Fruit fly (Drosophila melanogaster): ENCODE data around the gene beta-Spec.

Gene beta-Spec

DNA sequence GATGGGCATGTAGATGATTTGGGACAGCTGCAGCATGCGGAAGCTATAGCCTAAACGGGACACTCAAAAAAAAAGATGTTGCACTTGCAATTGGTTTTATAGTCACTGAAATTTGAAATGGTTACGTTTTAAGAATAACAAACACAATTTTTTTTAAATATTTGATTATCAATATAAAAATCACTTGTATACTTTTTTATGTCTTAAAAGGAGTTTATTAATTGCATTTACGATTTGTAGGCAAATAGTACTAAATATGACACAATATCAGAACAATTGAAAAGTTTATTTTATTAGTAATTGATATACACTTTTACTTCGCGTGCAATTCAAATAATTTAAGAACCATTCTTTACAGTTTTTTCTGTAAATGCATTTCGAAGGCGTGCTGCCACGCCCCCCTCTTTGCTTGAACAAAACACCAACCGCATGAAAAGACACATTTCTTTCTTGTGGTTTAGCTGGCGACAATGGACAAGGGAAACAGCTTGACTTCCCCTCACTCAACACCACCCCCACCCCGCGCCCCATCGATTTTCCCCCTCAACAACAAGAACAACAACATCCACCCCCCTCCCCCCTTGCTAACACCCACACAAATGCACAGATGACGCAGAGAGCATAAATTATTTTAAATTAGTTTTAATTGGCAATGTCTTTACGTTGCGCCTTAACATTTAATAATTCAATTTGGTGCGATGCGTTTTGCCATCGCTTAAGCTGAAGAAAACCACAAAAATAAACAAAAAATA, 59.8 kb downstream of the beta-Spec start (continued):
- no peak for TF ChIP-seq CG15073 (GFP tag; optimal IDR thresholded peaks at IDR 0.05)
- TF ChIP-seq CG12236 (GFP tag; optimal IDR thresholded peaks at IDR 0.05), result no peak
- TF ChIP-seq tna (GFP tag; IDR thresholded peaks at IDR 0.05; ENCODE audit: partially characterized antibody), result no peak
- no peak for TF ChIP-seq dpn (GFP tag; optimal IDR thresholded peaks at IDR 0.05)
- TF ChIP-seq CG10147 (GFP tag; optimal IDR thresholded peaks at IDR 0.05), result no peak
- no peak for TF ChIP-seq p53 (GFP tag; optimal IDR thresholded peaks at IDR 0.05)
- no peak for TF ChIP-seq CG12071 (GFP tag; optimal IDR thresholded peaks at IDR 0.05)
- no peak for TF ChIP-seq CG2202 (tag; optimal IDR thresholded peaks at IDR 0.05)
- no peak for TF ChIP-seq CG3065 (GFP tag; optimal IDR thresholded peaks at IDR 0.05)
- no peak for TF ChIP-seq CG11560 (tag; IDR thresholded peaks at IDR 0.05)
- TF ChIP-seq CG7987 (GFP tag; optimal IDR thresholded peaks at IDR 0.05), result no peak
- no peak for TF ChIP-seq Hr3 (GFP tag; optimal IDR thresholded peaks at IDR 0.05)
- TF ChIP-seq pan (optimal IDR thresholded peaks at IDR 0.05), result no peak
- TF ChIP-seq pan (GFP tag; optimal IDR thresholded peaks at IDR 0.05 in 1 of 2, IDR thresholded peaks at IDR 0.05 in 1 of 2), result no peak
- TF ChIP-seq CTCF (GFP tag; optimal IDR thresholded peaks at IDR 0.05), result no peak
- no peak for TF ChIP-seq lola (GFP tag; optimal IDR thresholded peaks at IDR 0.05)
- TF ChIP-seq Camta (GFP tag; optimal IDR thresholded peaks at IDR 0.05), result no peak
- TF ChIP-seq Ptx1 (GFP tag; IDR thresholded peaks at IDR 0.05), result no peak
- TF ChIP-seq HLH54F (GFP tag; optimal IDR thresholded peaks at IDR 0.05), result no peak
- 0 out of 3 replicates have a peak, but pooled peaks have one; percentile 24 for TF ChIP-seq CG17361 (GFP tag; IDR thresholded peaks at IDR 0.05)
- peak; percentile 55 for TF ChIP-seq CG14710 (tag; optimal IDR thresholded peaks at IDR 0.05)
- TF ChIP-seq CG8478 (optimal IDR thresholded peaks at IDR 0.05), result no peak
- no peak for TF ChIP-seq scrt (GFP tag; optimal IDR thresholded peaks at IDR 0.05)
- TF ChIP-seq seq (GFP tag; IDR thresholded peaks at IDR 0.05), result no peak
- TF ChIP-seq jing (GFP tag; optimal IDR thresholded peaks at IDR 0.05), result no peak
- no peak for TF ChIP-seq CG4328 (GFP tag; optimal IDR thresholded peaks at IDR 0.05)
- TF ChIP-seq HmgD (GFP tag; optimal IDR thresholded peaks at IDR 0.05), result no peak
- TF ChIP-seq Dip3 (GFP tag; optimal IDR thresholded peaks at IDR 0.05), result no peak
- no peak for TF ChIP-seq Fer1 (GFP tag; optimal IDR thresholded peaks at IDR 0.05)
- no peak for TF ChIP-seq psq (GFP tag; optimal IDR thresholded peaks at IDR 0.05)
- TF ChIP-seq CG30403 (GFP tag; optimal IDR thresholded peaks at IDR 0.05), result peak; percentile 15
- TF ChIP-seq Hey (tag; optimal IDR thresholded peaks at IDR 0.05), result no peak
- peak; percentile 66 for TF ChIP-seq onecut (GFP tag; IDR thresholded peaks at IDR 0.05)
- peak; percentile 56 for TF ChIP-seq Blimp-1 (GFP tag; optimal IDR thresholded peaks at IDR 0.05)
- TF ChIP-seq CG11695 (GFP tag; IDR thresholded peaks at IDR 0.05), result no peak
- no peak for TF ChIP-seq da (GFP tag; optimal IDR thresholded peaks at IDR 0.05)
- TF ChIP-seq TFAM (GFP tag; optimal IDR thresholded peaks at IDR 0.05), result no peak
- no peak for TF ChIP-seq bbx (GFP tag; IDR thresholded peaks at IDR 0.05; ENCODE audit: partially characterized antibody)
- no peak for TF ChIP-seq fd102C (GFP tag; optimal IDR thresholded peaks at IDR 0.05)
- no peak for TF ChIP-seq D (optimal IDR thresholded peaks at IDR 0.05)
- peak; percentile 44 for TF ChIP-seq D (GFP tag; optimal IDR thresholded peaks at IDR 0.05)
- peak; percentile 59 for TF ChIP-seq Sox100B (GFP tag; optimal IDR thresholded peaks at IDR 0.05)
- no peak for TF ChIP-seq sim (GFP tag; IDR thresholded peaks at IDR 0.05)
- no peak for TF ChIP-seq gro (GFP tag; optimal IDR thresholded peaks at IDR 0.05)
- TF ChIP-seq CG13287 (GFP tag; IDR thresholded peaks at IDR 0.05; ENCODE audit: partially characterized antibody), result no peak
- no peak for TF ChIP-seq inv (GFP tag; IDR thresholded peaks at IDR 0.05; ENCODE audit: partially characterized antibody)
- TF ChIP-seq exex (tag; optimal IDR thresholded peaks at IDR 0.05), result no peak
- TF ChIP-seq CG10267 (tag; optimal IDR thresholded peaks at IDR 0.05), result peak; percentile 18
- TF ChIP-seq CG14667 (GFP tag; IDR thresholded peaks at IDR 0.05), result no peak
- no peak for TF ChIP-seq Bdp1 (GFP tag; optimal IDR thresholded peaks at IDR 0.05)
- peak in 1 of 2 experiments; percentile 24 for TF ChIP-seq bsh (GFP tag; optimal IDR thresholded peaks at IDR 0.05)
